Worm (Caenorhabditis elegans) whole organism, L4 larva: ENCODE results near the gene gas-1.
A peak's percentile ranks its signal among the peaks of the same experiment; 100 is the strongest.

Source experiments
- F10B5.3 ChIP-seq: sonication (generic microtip); optimal IDR thresholded peaks from 2 replicates; lab custom pipeline; 2016; ENCODE audit warnings: mild to moderate bottlenecking, missing genetic modification characterization, missing compliant biosample characterization
- F26F4.8 ChIP-seq: fragments of 200-800 bp; sonication (Bioruptor generic); conservative IDR thresholded peaks from 2 replicates; pipeline ENCODE4 v1.3.6; 2022; ENCODE audit warnings: missing genetic modification characterization, missing compliant biosample characterization
- F37D6.2 ChIP-seq: sonication (generic microtip); optimal IDR thresholded peaks from 2 replicates; lab custom pipeline; 2016; ENCODE audit warnings: mild to moderate bottlenecking, missing genetic modification characterization, missing compliant biosample characterization
- R02D3.7 ChIP-seq: fragments of 150-350 bp; sonication (generic microtip); optimal IDR thresholded peaks from 3 replicates; lab custom pipeline; 2014; ENCODE audit warnings: missing biosample characterization, missing genetic modification characterization
- T20F7.1 ChIP-seq: fragments of 200-800 bp; sonication (Bioruptor generic); optimal IDR thresholded peaks from 2 replicates; lab custom pipeline; 2018; ENCODE audit warnings: mild to moderate bottlenecking, missing genetic modification characterization, missing compliant biosample characterization
- Y105C5A.15 ChIP-seq: fragments of 200-800 bp; sonication (Bioruptor generic); IDR thresholded peaks from 2 replicates; pipeline ENCODE4 v1.3.6; 2022; ENCODE audit warnings: missing genetic modification characterization, missing compliant biosample characterization
- Y75B8A.6 ChIP-seq: fragments of 200-800 bp; sonication (Bioruptor generic); IDR thresholded peaks from 2 replicates; pipeline ENCODE4 v1.3.6; 2022; ENCODE audit warnings: missing genetic modification reagents, missing genetic modification characterization, missing compliant biosample characterization
- ZK337.2 ChIP-seq: fragments of 200-800 bp; sonication (Bioruptor generic); IDR thresholded peaks from 2 replicates; pipeline ENCODE4 v1.3.6; 2022; ENCODE audit warnings: missing genetic modification reagents, missing genetic modification characterization, missing compliant biosample characterization
- aha-1 ChIP-seq: fragments of 150-350 bp; peaks from one replicate; lab custom pipeline; 2014; ENCODE audit warnings: missing biosample characterization, missing genetic modification characterization
- aly-2 ChIP-seq: sonication (generic microtip); optimal IDR thresholded peaks from 2 replicates; lab custom pipeline; 2018; ENCODE audit warnings: missing biosample characterization, missing genetic modification characterization
- ama-1 ChIP-seq: fragments of 150-350 bp; optimal IDR thresholded peaks from 2 replicates; lab custom pipeline; 2014; ENCODE audit warnings: inconsistent platforms, mixed read lengths
- arid-1 ChIP-seq: fragments of 200-800 bp; sonication (Bioruptor generic); conservative IDR thresholded peaks from 2 replicates; pipeline ENCODE4 v1.3.6; 2022; ENCODE audit warnings: missing genetic modification reagents, missing genetic modification characterization, missing compliant biosample characterization
- ceh-28 ChIP-seq: fragments of 150-350 bp; optimal IDR thresholded peaks from 2 replicates; lab custom pipeline; 2014; ENCODE audit warnings: missing biosample characterization, missing genetic modification reagents, missing genetic modification characterization
- ceh-44 ChIP-seq: fragments of 200-800 bp; sonication (Bioruptor generic); IDR thresholded peaks from 2 replicates; pipeline ENCODE4 v1.3.6; 2022; ENCODE audit warnings: missing genetic modification reagents, missing genetic modification characterization, missing compliant biosample characterization
- ceh-82 ChIP-seq: sonication (generic microtip); optimal IDR thresholded peaks from 2 replicates; lab custom pipeline; 2017; ENCODE audit warnings: missing biosample characterization, missing genetic modification characterization
- ces-1 ChIP-seq: fragments of 150-350 bp; sonication (generic microtip); optimal IDR thresholded peaks from 4 replicates; lab custom pipeline; 2014; ENCODE audit warnings: missing biosample characterization, missing genetic modification reagents, missing genetic modification characterization
- daf-12 ChIP-seq: fragments of 150-350 bp; optimal IDR thresholded peaks from 2 replicates; lab custom pipeline; 2014; ENCODE audit warnings: missing biosample characterization, missing genetic modification reagents, missing genetic modification characterization
- daf-16 ChIP-seq, 3 experiments: sonication (generic microtip); optimal IDR thresholded peaks; 2 replicates each; lab custom pipeline; 2016 to 2017; ENCODE audit warnings: missing genetic modification characterization in 3 of 3, missing genetic modification reagents in 3 of 3, mild to moderate bottlenecking in 2 of 3, missing compliant biosample characterization in 2 of 3, missing biosample characterization in 1 of 3, moderate library complexity in 1 of 3
- daf-19 ChIP-seq: fragments of 200-800 bp; sonication (Bioruptor generic); conservative IDR thresholded peaks from 2 replicates; pipeline ENCODE4 v1.3.6; 2022; ENCODE audit warnings: missing genetic modification characterization, missing compliant biosample characterization
- dmd-6 ChIP-seq: fragments of 200-800 bp; sonication (Bioruptor generic); IDR thresholded peaks from 2 replicates; pipeline ENCODE4 v1.3.6; 2022; ENCODE audit warnings: missing genetic modification reagents, missing genetic modification characterization, missing compliant biosample characterization
- dmd-8 ChIP-seq: fragments of 200-800 bp; sonication (Bioruptor generic); IDR thresholded peaks from 2 replicates; pipeline ENCODE4 v1.3.6; 2022; ENCODE audit warnings: missing genetic modification characterization, missing compliant biosample characterization
- fkh-10 ChIP-seq: fragments of 150-350 bp; optimal IDR thresholded peaks from 2 replicates; lab custom pipeline; 2014; ENCODE audit warnings: missing biosample characterization, missing genetic modification reagents, missing genetic modification characterization
- fos-1 ChIP-seq: fragments of 150-350 bp; optimal IDR thresholded peaks from 2 replicates; lab custom pipeline; 2014; ENCODE audit warnings: missing biosample characterization, missing genetic modification characterization
- hif-1 ChIP-seq, 2 experiments: sonication (generic microtip); optimal IDR thresholded peaks; 2 replicates each; lab custom pipeline; 2016 to 2017; ENCODE audit warnings: missing compliant biosample characterization in 2 of 2, missing genetic modification characterization in 2 of 2, missing genetic modification reagents in 2 of 2, missing genotype in 2 of 2, mild to moderate bottlenecking in 1 of 2
- hlh-30 ChIP-seq: sonication (generic microtip); optimal IDR thresholded peaks from 2 replicates; lab custom pipeline; 2017; ENCODE audit warnings: antibody characterized with exemption, mild to moderate bottlenecking, missing genetic modification characterization, missing compliant biosample characterization; ENCODE audit not compliant: insufficient read depth
- hmg-1.1 ChIP-seq: fragments of 200-800 bp; sonication (Bioruptor generic); IDR thresholded peaks from 2 replicates; pipeline ENCODE4 v1.3.6; 2022; ENCODE audit warnings: missing genetic modification reagents, missing genetic modification characterization, missing compliant biosample characterization
- lim-7 ChIP-seq: fragments of 200-800 bp; sonication (Bioruptor generic); IDR thresholded peaks from 2 replicates; pipeline ENCODE4 v1.3.6; 2022; ENCODE audit warnings: missing genetic modification characterization, missing compliant biosample characterization
- lin-1 ChIP-seq: fragments of 200-800 bp; sonication (Bioruptor generic); IDR thresholded peaks from 2 replicates; pipeline ENCODE4 v1.3.6; 2022; ENCODE audit warnings: missing genetic modification reagents, missing genetic modification characterization, missing compliant biosample characterization
- lin-15B ChIP-seq: fragments of 150-350 bp; sonication (generic microtip); optimal IDR thresholded peaks from 3 replicates; lab custom pipeline; 2014; ENCODE audit warnings: missing biosample characterization, missing genetic modification characterization
- lin-29 ChIP-seq: fragments of 200-800 bp; sonication (Bioruptor generic); IDR thresholded peaks from 2 replicates; pipeline ENCODE4 v1.3.6; 2022; ENCODE audit warnings: missing genetic modification reagents, missing genetic modification characterization, missing compliant biosample characterization
- lin-39 ChIP-seq: fragments of 150-350 bp; optimal IDR thresholded peaks from 2 replicates; lab custom pipeline; 2014; ENCODE audit warnings: missing biosample characterization, missing genetic modification reagents, missing genetic modification characterization
- madf-5 ChIP-seq, 2 experiments: fragments of 200-800 bp; sonication (Bioruptor generic); IDR thresholded peaks; 2 replicates each; pipeline ENCODE4 v1.3.6; 2022; ENCODE audit warnings: missing compliant biosample characterization in 2 of 2, missing genetic modification characterization in 2 of 2
- mdt-29 ChIP-seq: fragments of 200-800 bp; sonication (Bioruptor generic); IDR thresholded peaks from 2 replicates; pipeline ENCODE4 v1.3.6; 2022; ENCODE audit warnings: missing genetic modification reagents, missing genetic modification characterization, missing compliant biosample characterization
- mep-1 ChIP-seq: fragments of 150-350 bp; sonication (generic microtip); optimal IDR thresholded peaks from 3 replicates; lab custom pipeline; 2014; ENCODE audit warnings: missing biosample characterization, missing genetic modification characterization
- mxl-2 ChIP-seq: fragments of 200-800 bp; sonication (Bioruptor generic); conservative IDR thresholded peaks from 2 replicates; pipeline ENCODE4 v1.3.6; 2022; ENCODE audit warnings: missing genetic modification reagents, missing genetic modification characterization, missing compliant biosample characterization
- nhr-102 ChIP-seq: sonication (generic microtip); optimal IDR thresholded peaks from 2 replicates; lab custom pipeline; 2016; ENCODE audit warnings: mild to moderate bottlenecking, missing genetic modification characterization, moderate library complexity, missing compliant biosample characterization
- nhr-25 ChIP-seq: sonication (generic microtip); optimal IDR thresholded peaks from 2 replicates; lab custom pipeline; 2017; ENCODE audit warnings: missing genetic modification characterization, mild to moderate bottlenecking, missing compliant biosample characterization, antibody characterized with exemption, moderate library complexity, borderline replicate concordance; ENCODE audit not compliant: insufficient read depth
- nhr-28 ChIP-seq: fragments of 150-350 bp; optimal IDR thresholded peaks from 2 replicates; lab custom pipeline; 2014; ENCODE audit warnings: missing biosample characterization, missing genetic modification characterization
- nhr-48 ChIP-seq: sonication (generic microtip); optimal IDR thresholded peaks from 2 replicates; lab custom pipeline; 2016; ENCODE audit warnings: mild to moderate bottlenecking, missing genetic modification characterization, missing compliant biosample characterization
- nhr-76 ChIP-seq: fragments of 150-350 bp; optimal IDR thresholded peaks from 2 replicates; lab custom pipeline; 2014; ENCODE audit warnings: missing biosample characterization, missing genetic modification characterization
- pha-4 ChIP-seq, 2 experiments: fragments of 150-350 bp in 1 of 2; fragments of 200-800 bp in 1 of 2; sonication (Bioruptor generic) in 1 of 2; IDR thresholded peaks in 1 of 2; optimal IDR thresholded peaks in 1 of 2; 2 replicates each; pipeline versions ENCODE4 v1.3.6 to Lab custom; 2014 to 2022; ENCODE audit warnings: missing genetic modification characterization in 2 of 2, missing genetic modification reagents in 2 of 2, missing biosample characterization in 1 of 2, missing compliant biosample characterization in 1 of 2
- pqm-1 ChIP-seq: sonication (generic microtip); optimal IDR thresholded peaks from 2 replicates; lab custom pipeline; 2017; ENCODE audit warnings: missing biosample characterization, missing genetic modification characterization
- saeg-2 ChIP-seq: fragments of 200-800 bp; sonication (Bioruptor generic); IDR thresholded peaks from 2 replicates; pipeline ENCODE4 v1.3.6; 2022; ENCODE audit warnings: missing genetic modification reagents, missing genetic modification characterization, missing compliant biosample characterization
- set-16 ChIP-seq: fragments of 200-800 bp; sonication (Bioruptor generic); IDR thresholded peaks from 2 replicates; pipeline ENCODE4 v1.3.6; 2022; ENCODE audit warnings: missing genetic modification reagents, missing genetic modification characterization, missing compliant biosample characterization
- skn-1 ChIP-seq: fragments of 150-350 bp; optimal IDR thresholded peaks from 2 replicates; lab custom pipeline; 2014; ENCODE audit warnings: missing biosample characterization, missing genetic modification characterization
- snpc-4 ChIP-seq: fragments of 150-350 bp; optimal IDR thresholded peaks from 2 replicates; lab custom pipeline; 2014; ENCODE audit warnings: missing biosample characterization, missing genetic modification characterization
- spr-1 ChIP-seq: sonication (generic microtip); optimal IDR thresholded peaks from 2 replicates; lab custom pipeline; 2016; ENCODE audit warnings: mild to moderate bottlenecking, missing genetic modification characterization, missing compliant biosample characterization
- tag-97 ChIP-seq: fragments of 200-800 bp; sonication (Bioruptor generic); IDR thresholded peaks from 2 replicates; pipeline ENCODE4 v1.3.6; 2022; ENCODE audit warnings: missing genetic modification characterization, missing compliant biosample characterization
- zfp-2 ChIP-seq: sonication (generic microtip); optimal IDR thresholded peaks from 2 replicates; lab custom pipeline; 2016; ENCODE audit warnings: mild to moderate bottlenecking, missing genetic modification characterization, missing compliant biosample characterization
- zfp-3 ChIP-seq: fragments of 200-800 bp; sonication (Bioruptor generic); conservative IDR thresholded peaks from 2 replicates; pipeline ENCODE4 v1.3.6; 2022; ENCODE audit warnings: missing genetic modification reagents, missing genetic modification characterization, missing compliant biosample characterization
- zip-11 ChIP-seq: fragments of 200-800 bp; sonication (Bioruptor generic); IDR thresholded peaks from 2 replicates; pipeline ENCODE4 v1.3.6; 2022; ENCODE audit warnings: missing genetic modification characterization, missing compliant biosample characterization
- zip-2 ChIP-seq: fragments of 150-350 bp; optimal IDR thresholded peaks from 2 replicates; lab custom pipeline; 2014; ENCODE audit warnings: missing biosample characterization, missing genetic modification characterization

gas-1 gene

DNA sequence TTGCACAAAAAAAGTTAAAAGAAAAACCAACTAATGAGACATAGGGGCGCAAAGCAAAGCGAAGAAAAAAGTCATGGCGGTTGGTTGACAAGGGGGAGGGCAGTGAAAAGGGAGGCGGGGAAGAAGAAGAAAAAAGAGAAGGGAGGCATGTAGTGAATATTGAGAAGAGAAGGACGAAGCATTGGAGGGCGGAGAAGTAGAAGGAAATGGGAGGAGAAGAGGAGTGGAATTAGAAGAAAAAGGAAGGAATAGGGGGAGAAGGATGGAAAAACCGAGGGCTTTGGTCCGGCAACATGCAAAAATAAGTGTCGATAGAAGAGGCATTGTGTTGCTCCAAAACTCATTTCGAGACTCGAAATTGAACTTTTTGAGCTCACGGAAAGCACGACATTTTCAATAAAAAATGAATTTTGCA lies 40.6 kb upstream of the gas-1 start (continued):
- TF ChIP-seq Y105C5A.15 (GFP tag; lab: Robert Waterston, UW) (no peak), nhr-48 (tag; lab: Kevin White, UChicago) (no peak), nhr-102 (tag; lab: Kevin White, UChicago) (no peak), ama-1 (lab: Kevin White, UChicago) (no peak), dmd-6 (GFP tag; lab: Robert Waterston, UW) (no peak), T20F7.1 (GFP tag; lab: Kevin White, UChicago) (no peak), fkh-10 (GFP tag; lab: Kevin White, UChicago) (peak; percentile 75), F10B5.3 (tag; lab: Kevin White, UChicago) (no peak), F26F4.8 (GFP tag; lab: Robert Waterston, UW) (no peak), ZK337.2 (GFP tag; lab: Robert Waterston, UW) (no peak), aly-2 (tag; lab: Kevin White, UChicago) (no peak), zfp-3 (no peak), arid-1 (GFP tag; lab: Robert Waterston, UW) (no peak), ceh-82 (tag; lab: Kevin White, UChicago) (no peak), daf-12 (no peak), zip-11 (GFP tag; lab: Robert Waterston, UW) (no peak), fos-1 (no peak), spr-1 (no peak), saeg-2 (GFP tag; lab: Robert Waterston, UW) (no peak), lin-29 (GFP tag; lab: Robert Waterston, UW) (no peak), set-16 (GFP tag; lab: Robert Waterston, UW) (peak; percentile 50), dmd-8 (GFP tag; lab: Robert Waterston, UW) (no peak), lin-39 (tag; lab: Kevin White, UChicago) (no peak), hlh-30 (peak; percentile 54), lin-15B (tag; lab: Kevin White, UChicago) (no peak), nhr-76 (tag; lab: Kevin White, UChicago) (no peak), daf-19 (GFP tag; lab: Robert Waterston, UW) (no peak), R02D3.7 (tag; lab: Kevin White, UChicago) (no peak), aha-1 (tag; lab: Kevin White, UChicago) (peak; percentile 61), zip-2 (tag; lab: Kevin White, UChicago) (no peak), mep-1 (tag; lab: Kevin White, UChicago) (peak; percentile 62), ces-1 (no peak), Y75B8A.6 (GFP tag; lab: Robert Waterston, UW) (no peak), nhr-25 (no peak), madf-5 (GFP tag; IDR thresholded peaks at IDR 0.05; lab: Robert Waterston, UW) (no peak), mxl-2 (GFP tag; lab: Robert Waterston, UW) (no peak), hmg-1.1 (GFP tag; lab: Robert Waterston, UW) (peak; percentile 73), hif-1 (tag; optimal IDR thresholded peaks at IDR 0.05; lab: Kevin White, UChicago) (peak in 1 of 2 experiments; percentile 14), skn-1 (tag; lab: Kevin White, UChicago) (no peak), lim-7 (GFP tag; lab: Robert Waterston, UW) (no peak), daf-16 (GFP tag; optimal IDR thresholded peaks at IDR 0.05; lab: Kevin White, UChicago) (no peak), daf-16 (tag; optimal IDR thresholded peaks at IDR 0.05; lab: Kevin White, UChicago) (no peak), tag-97 (GFP tag; lab: Robert Waterston, UW) (no peak), pqm-1 (tag; lab: Kevin White, UChicago) (no peak), F37D6.2 (tag; lab: Kevin White, UChicago) (no peak), zfp-2 (tag; lab: Kevin White, UChicago) (no peak), pha-4 (GFP tag; IDR thresholded peaks at IDR 0.05; lab: Robert Waterston, UW) (no peak), pha-4 (tag; optimal IDR thresholded peaks at IDR 0.05; lab: Kevin White, UChicago) (no peak), lin-1 (GFP tag; lab: Robert Waterston, UW) (no peak), nhr-28 (peak; percentile 34), mdt-29 (GFP tag; lab: Robert Waterston, UW) (no peak), ceh-28 (no peak), snpc-4 (tag; lab: Kevin White, UChicago) (no peak), ceh-44 (no peak)
